Worm (Caenorhabditis elegans): ENCODE data around the gene F13B12.7.

The F13B12.7 gene

DNA sequence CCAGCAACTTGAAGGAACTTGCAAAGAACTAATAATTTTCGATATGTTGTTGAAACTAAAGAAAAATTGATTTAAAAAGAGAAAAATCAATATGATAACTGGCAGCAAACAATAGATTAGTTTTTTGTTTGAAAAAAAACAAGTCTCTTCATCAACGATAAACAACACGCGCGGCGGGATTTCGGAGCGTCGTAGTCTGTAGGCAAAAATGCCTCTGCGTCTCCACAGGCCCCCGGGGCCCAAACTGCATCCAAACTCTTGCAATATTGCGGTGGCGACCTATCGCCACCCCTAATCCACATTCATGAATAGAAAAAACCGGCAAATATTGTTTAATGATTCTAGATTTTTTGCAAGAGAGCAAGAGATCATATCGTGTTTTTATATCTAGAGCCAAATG lies 18.5 kb upstream of the F13B12.7 start (continued):
- TF ChIP-seq lin-15B (tag; optimal IDR thresholded peaks at IDR 0.05) = no peak
- no peak for TF ChIP-seq tlp-1 (tag; optimal IDR thresholded peaks at IDR 0.05)
- no peak for TF ChIP-seq nhr-28 (tag; optimal IDR thresholded peaks at IDR 0.05)
- no peak for TF ChIP-seq C16A3.4 (tag; optimal IDR thresholded peaks at IDR 0.05)
- TF ChIP-seq ztf-4 (tag; optimal IDR thresholded peaks at IDR 0.05) = no peak
- TF ChIP-seq sox-4 (tag; optimal IDR thresholded peaks at IDR 0.05) = no peak
- TF ChIP-seq unc-86 (tag; optimal IDR thresholded peaks at IDR 0.05) = no peak
- TF ChIP-seq hpl-2 (GFP tag; optimal IDR thresholded peaks at IDR 0.05) = no peak
- no peak for TF ChIP-seq ceh-90 (tag; optimal IDR thresholded peaks at IDR 0.05)
- TF ChIP-seq snpc-4 (tag; optimal IDR thresholded peaks at IDR 0.05) = no peak
- no peak for TF ChIP-seq dsc-1 (tag; optimal IDR thresholded peaks at IDR 0.05)
- no peak for TF ChIP-seq Y116A8C.19 (tag; optimal IDR thresholded peaks at IDR 0.05; ENCODE audit: borderline replicate concordance)
- TF ChIP-seq nhr-76 (tag; optimal IDR thresholded peaks at IDR 0.05) = no peak
- TF ChIP-seq isw-1 (GFP tag; IDR thresholded peaks at IDR 0.05) = no peak
- no peak for TF ChIP-seq egl-13 (tag; optimal IDR thresholded peaks at IDR 0.05)
- TF ChIP-seq tbx-2 (tag; optimal IDR thresholded peaks at IDR 0.05) = no peak
- no peak for TF ChIP-seq sup-37 (GFP tag; optimal IDR thresholded peaks at IDR 0.05)
- TF ChIP-seq ceh-63 (GFP tag; optimal IDR thresholded peaks at IDR 0.05) = no peak
- peak; percentile 38 for TF ChIP-seq lin-14 (GFP tag; optimal IDR thresholded peaks at IDR 0.05)
- peak; percentile 1 for TF ChIP-seq swsn-7 (tag; optimal IDR thresholded peaks at IDR 0.05)
- no peak for TF ChIP-seq hlh-17 (GFP tag; optimal IDR thresholded peaks at IDR 0.05; ENCODE audit: borderline replicate concordance)
- no peak for TF ChIP-seq unc-98 (GFP tag; IDR thresholded peaks at IDR 0.05)
- no peak for TF ChIP-seq unc-62 (GFP tag; optimal IDR thresholded peaks at IDR 0.05)
- no peak for TF ChIP-seq C04F5.9 (tag; optimal IDR thresholded peaks at IDR 0.05)
- no peak for TF ChIP-seq mef-2 (tag; optimal IDR thresholded peaks at IDR 0.05)
- TF ChIP-seq nhr-237 (tag; optimal IDR thresholded peaks at IDR 0.05) = no peak
- no peak for TF ChIP-seq nhr-47 (tag; optimal IDR thresholded peaks at IDR 0.05)
- TF ChIP-seq zip-4 (GFP tag; optimal IDR thresholded peaks at IDR 0.05) = no peak
- TF ChIP-seq ztf-11 (tag; optimal IDR thresholded peaks at IDR 0.05) = peak in 1 of 2 experiments; percentile 24
- no peak for TF ChIP-seq lin-13 (GFP tag; optimal IDR thresholded peaks at IDR 0.05)
- TF ChIP-seq lsy-2 (tag; optimal IDR thresholded peaks at IDR 0.05) = peak; percentile 19 to 61

DNA sequence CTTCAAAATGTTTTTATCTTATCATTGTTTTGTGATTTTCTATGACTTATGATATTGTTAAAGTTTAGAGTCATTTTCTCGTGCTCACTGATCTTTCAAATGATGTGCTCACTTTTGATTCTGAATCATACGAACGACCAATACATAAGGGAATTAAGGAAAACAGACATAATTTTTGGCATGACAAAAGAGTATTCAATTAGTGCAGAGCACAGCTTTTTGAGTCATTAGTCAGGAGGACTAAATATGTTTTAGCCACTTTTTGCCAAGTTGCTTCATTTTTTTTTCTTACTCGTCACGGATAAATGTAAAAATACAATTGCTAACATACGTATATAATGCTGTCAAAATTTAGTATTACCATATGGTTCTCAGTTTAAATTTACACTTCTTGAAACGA lies 14.5 kb upstream of the F13B12.7 start, which contains the start of gene F13B12.2:
F13B12.2 (minus strand) TSS at position 2 of the 400 bp plus-strand sequence.
- TF ChIP-seq elt-2 (tag; optimal IDR thresholded peaks at IDR 0.05) = peak; percentile 6
- no peak for TF ChIP-seq F16B12.6 (tag; optimal IDR thresholded peaks at IDR 0.05)
- TF ChIP-seq ceh-8 (GFP tag; optimal IDR thresholded peaks at IDR 0.05) = peak; percentile 91
- peak; percentile 12 for TF ChIP-seq lin-14 (GFP tag; optimal IDR thresholded peaks at IDR 0.05)
- no peak for TF ChIP-seq sox-4 (tag; optimal IDR thresholded peaks at IDR 0.05)
- no peak for TF ChIP-seq ceh-90 (tag; optimal IDR thresholded peaks at IDR 0.05)
- TF ChIP-seq zip-4 (GFP tag; optimal IDR thresholded peaks at IDR 0.05) = no peak
- no peak for TF ChIP-seq elt-3 (tag; optimal IDR thresholded peaks at IDR 0.05)
- no peak for TF ChIP-seq fos-1 (tag; optimal IDR thresholded peaks at IDR 0.05)

DNA sequence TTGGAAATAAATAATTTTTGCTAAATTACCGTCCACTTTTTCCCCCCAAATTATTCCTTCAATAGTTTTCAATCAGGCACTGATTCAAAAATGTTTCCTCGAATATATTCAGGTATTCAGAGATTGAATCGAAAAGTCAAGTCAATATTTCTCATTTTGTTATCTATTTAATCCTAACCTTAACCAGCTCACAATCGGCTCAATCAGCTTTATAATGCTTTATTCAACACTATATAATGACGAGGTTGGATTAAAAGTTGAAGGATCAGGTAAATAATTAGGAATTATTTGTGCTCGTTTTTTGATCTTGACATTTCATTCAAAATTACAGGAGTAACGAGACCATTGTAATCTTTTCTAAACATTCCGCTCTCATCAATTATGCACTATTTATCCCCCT lies 13.1 kb upstream of the F13B12.7 start:
- TF ChIP-seq sox-4 (tag; optimal IDR thresholded peaks at IDR 0.05) = peak; percentile 65
- no peak for TF ChIP-seq unc-130 (tag; optimal IDR thresholded peaks at IDR 0.05)
- TF ChIP-seq dsc-1 (tag; optimal IDR thresholded peaks at IDR 0.05) = peak; percentile 64
- no peak for TF ChIP-seq tlp-1 (tag; optimal IDR thresholded peaks at IDR 0.05)

DNA sequence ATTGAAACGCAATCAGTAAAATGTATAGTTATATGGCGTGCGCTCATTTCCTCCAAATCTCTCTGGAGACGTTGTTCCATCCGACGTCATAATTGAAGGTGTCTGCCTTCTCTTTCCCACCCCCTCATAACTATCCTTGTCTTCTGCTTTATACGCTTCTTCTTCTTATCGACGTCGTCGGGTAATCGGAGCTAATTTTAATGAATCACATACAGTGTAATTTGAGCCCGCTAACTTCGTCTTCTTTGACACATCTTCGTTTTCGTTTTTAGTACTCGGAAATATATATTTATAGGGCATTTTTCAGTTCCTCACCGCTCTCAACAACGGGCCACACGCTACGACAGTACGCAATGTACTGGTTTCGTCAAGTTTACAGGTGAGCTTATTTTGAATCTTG lies 7.2 kb upstream of the F13B12.7 start, which contains the start of gene ins-1:
ins-1 (plus strand) TSS at position 301 of the 400 bp plus-strand sequence.
- TF ChIP-seq egl-13 (tag; optimal IDR thresholded peaks at IDR 0.05) (no peak), nhr-77 (tag; optimal IDR thresholded peaks at IDR 0.05) (no peak), sox-4 (tag; optimal IDR thresholded peaks at IDR 0.05) (no peak), irx-1 (tag; optimal IDR thresholded peaks at IDR 0.05) (no peak), lin-35 (GFP tag; optimal IDR thresholded peaks at IDR 0.05) (no peak), tbx-2 (tag; optimal IDR thresholded peaks at IDR 0.05) (no peak), vab-15 (tag; optimal IDR thresholded peaks at IDR 0.05) (no peak), pax-3 (tag; optimal IDR thresholded peaks at IDR 0.05) (no peak), lin-39 (tag; optimal IDR thresholded peaks at IDR 0.05) (no peak), ceh-63 (GFP tag; optimal IDR thresholded peaks at IDR 0.05) (no peak), nhr-71 (tag; optimal IDR thresholded peaks at IDR 0.05) (no peak), C34B4.2 (tag; optimal IDR thresholded peaks at IDR 0.05) (no peak), jun-1 (tag; optimal IDR thresholded peaks at IDR 0.05) (no peak), ztf-11 (tag; optimal IDR thresholded peaks at IDR 0.05) (no peak), lsy-2 (tag; optimal IDR thresholded peaks at IDR 0.05) (no peak), zip-4 (GFP tag; optimal IDR thresholded peaks at IDR 0.05) (no peak), hlh-17 (GFP tag; optimal IDR thresholded peaks at IDR 0.05; ENCODE audit: borderline replicate concordance) (no peak), nhr-47 (tag; optimal IDR thresholded peaks at IDR 0.05) (no peak)

Measured in whole organism, L1 larva.